Fruit fly (Drosophila melanogaster) whole organism, embryonic: ENCODE measurements around the gene Mtl.

ENCODE experiments used
- CG13287 ChIP-seq: fragments of 200-800 bp; sonication (Bioruptor generic); IDR thresholded peaks from 2 replicates; pipeline ENCODE4 v1.3.6; 2022; ENCODE audit warnings: missing biosample characterization, missing genetic modification characterization; ENCODE audit not compliant: partially characterized antibody
- CG32532 ChIP-seq: fragments of 200-800 bp; sonication (Bioruptor generic); IDR thresholded peaks from 2 replicates; pipeline ENCODE4 v1.3.6; 2022; ENCODE audit warnings: missing biosample characterization, missing genetic modification characterization
- Dref ChIP-seq: fragments of 200-800 bp; sonication (Bioruptor generic); IDR thresholded peaks from 2 replicates; pipeline ENCODE4 v1.3.6; 2022; ENCODE audit warnings: missing biosample characterization, missing genetic modification characterization
- Hey ChIP-seq: fragments of 200-800 bp; sonication (Bioruptor generic); optimal IDR thresholded peaks from 3 replicates; lab custom pipeline; 2018; ENCODE audit warnings: missing biosample characterization, mild to moderate bottlenecking, missing genetic modification characterization
- Nf-YC ChIP-seq: fragments of 200-800 bp; optimal IDR thresholded peaks from 3 replicates; lab custom pipeline; 2019; ENCODE audit warnings: missing biosample characterization, mild to moderate bottlenecking, missing genetic modification characterization, moderate library complexity
- Opbp ChIP-seq: fragments of 200-800 bp; sonication (Bioruptor generic); IDR thresholded peaks from 3 replicates; pipeline ENCODE4 v1.3.6; 2022; ENCODE audit warnings: missing biosample characterization, missing genetic modification characterization; ENCODE audit not compliant: partially characterized antibody
- abd-A ChIP-seq: fragments of 200-800 bp; sonication (Bioruptor generic); optimal IDR thresholded peaks from 3 replicates; lab custom pipeline; 2019; ENCODE audit warnings: missing biosample characterization, mild to moderate bottlenecking, missing genetic modification characterization, moderate library complexity
- nau ChIP-seq: fragments of 200-800 bp; sonication (Bioruptor generic); optimal IDR thresholded peaks from 3 replicates; lab custom pipeline; 2017; ENCODE audit warnings: missing biosample characterization, mild to moderate bottlenecking, missing genetic modification characterization, missing genetic modification reagents
- psq ChIP-seq: fragments of 200-800 bp; sonication (Bioruptor generic); optimal IDR thresholded peaks from 2 replicates; lab custom pipeline; 2017; ENCODE audit warnings: missing biosample characterization, missing genetic modification characterization

DNA sequence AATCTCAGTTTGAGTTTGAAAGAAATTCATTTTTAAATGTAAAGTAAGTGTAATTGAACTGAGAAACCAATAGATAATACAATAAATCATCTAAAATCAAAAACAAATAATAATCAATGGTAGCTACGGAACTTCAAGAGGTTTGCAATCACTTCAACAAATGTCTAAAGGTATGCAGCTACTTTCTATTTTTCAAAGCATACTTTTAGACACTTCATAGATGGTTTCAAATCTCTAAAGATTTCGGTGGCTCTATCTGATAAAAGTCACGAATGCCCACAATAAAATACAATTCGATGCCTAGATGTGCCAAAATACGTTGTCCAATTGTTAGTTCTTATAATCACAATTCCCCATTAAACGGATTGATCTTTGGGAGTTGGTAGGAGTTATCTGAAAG, 6.9 kb downstream of the Mtl start:
- TF ChIP-seq Hey (tag; lab: Kevin White, UChicago) (no peak), Opbp (no peak), nau (no peak), CG13287 (GFP tag; lab: Robert Waterston, UW) (no peak), psq (GFP tag; lab: Kevin White, UChicago) (no peak), abd-A (no peak), Nf-YC (tag; lab: Kevin White, UChicago) (no peak), Dref (GFP tag; lab: Robert Waterston, UW) (no peak), CG32532 (GFP tag; lab: Robert Waterston, UW) (no peak)
